Worm (Caenorhabditis elegans) whole organism, L1 larva: ENCODE measurements around the gene T12A2.21.

Experiments
- blmp-1 ChIP-seq: fragments of 150-350 bp; optimal IDR thresholded peaks from 2 replicates; lab custom pipeline; 2014; ENCODE audit warnings: missing biosample characterization, missing genetic modification characterization
- ets-5 ChIP-seq: fragments of 200-800 bp; sonication (Bioruptor generic); IDR thresholded peaks from 2 replicates; pipeline ENCODE4 v1.3.6; 2022; ENCODE audit warnings: missing genetic modification characterization, missing compliant biosample characterization
- fkh-8 ChIP-seq: sonication (generic microtip); optimal IDR thresholded peaks from 2 replicates; lab custom pipeline; 2016; ENCODE audit warnings: mild to moderate bottlenecking, missing genetic modification characterization, missing compliant biosample characterization
- jun-1 ChIP-seq: fragments of 150-350 bp; optimal IDR thresholded peaks from 2 replicates; lab custom pipeline; 2014; ENCODE audit warnings: missing biosample characterization, missing genetic modification reagents, missing genetic modification characterization
- lin-13 ChIP-seq: fragments of 150-350 bp; optimal IDR thresholded peaks from 2 replicates; lab custom pipeline; 2014; ENCODE audit warnings: missing biosample characterization, missing genetic modification reagents, missing genetic modification characterization
- lsy-2 ChIP-seq, 2 experiments: fragments of 150-350 bp; optimal IDR thresholded peaks; 2 replicates each; lab custom pipeline; 2014; ENCODE audit warnings: missing biosample characterization in 2 of 2, missing genetic modification characterization in 2 of 2
- nhr-237 ChIP-seq: fragments of 150-350 bp; optimal IDR thresholded peaks from 2 replicates; lab custom pipeline; 2014; ENCODE audit warnings: missing biosample characterization, missing genetic modification characterization
- nhr-90 ChIP-seq: sonication (generic microtip); optimal IDR thresholded peaks from 2 replicates; lab custom pipeline; 2016; ENCODE audit warnings: mild to moderate bottlenecking, missing genetic modification characterization, missing compliant biosample characterization; ENCODE audit not compliant: poor library complexity
- pqm-1 ChIP-seq: sonication (generic microtip); optimal IDR thresholded peaks from 3 replicates; lab custom pipeline; 2017; ENCODE audit warnings: missing biosample characterization, missing genetic modification characterization
- skn-1 ChIP-seq: fragments of 150-350 bp; optimal IDR thresholded peaks from 2 replicates; lab custom pipeline; 2014; ENCODE audit warnings: missing biosample characterization, missing genetic modification characterization
- zag-1 ChIP-seq: fragments of 150-350 bp; optimal IDR thresholded peaks from 2 replicates; lab custom pipeline; 2014; ENCODE audit warnings: missing biosample characterization, missing genetic modification characterization
- ztf-11 ChIP-seq, 2 experiments: sonication (generic microtip); optimal IDR thresholded peaks; 2 replicates each; lab custom pipeline; 2016 to 2017; ENCODE audit warnings: missing genetic modification characterization in 2 of 2, missing biosample characterization in 1 of 2, missing compliant biosample characterization in 1 of 2

DNA sequence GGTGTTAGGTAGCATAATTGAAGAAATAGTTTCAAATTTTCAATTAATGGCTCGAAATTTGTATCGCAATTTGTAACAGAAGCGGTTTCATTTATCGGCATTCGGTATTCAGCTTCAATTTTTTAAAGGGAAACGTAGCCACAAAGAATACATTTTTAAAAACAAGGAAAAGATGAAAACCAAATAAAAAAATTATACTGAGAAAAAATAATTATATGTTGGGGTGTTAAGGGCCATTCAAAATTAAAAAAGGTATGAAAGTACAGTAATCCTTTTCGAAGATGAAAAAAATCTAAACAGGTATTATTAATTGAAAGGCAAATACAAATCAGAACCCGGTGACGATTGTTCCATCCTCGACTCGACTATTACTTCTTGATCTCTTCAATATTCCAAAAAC, 21.7 kb upstream of the T12A2.21 start, which contains the start of gene srg-1:
- no peak for TF ChIP-seq jun-1 (tag; lab: Kevin White, UChicago)
- no peak for TF ChIP-seq lin-13 (GFP tag; lab: Kevin White, UChicago)
- no peak for TF ChIP-seq nhr-90 (tag; lab: Kevin White, UChicago)
- no peak for TF ChIP-seq skn-1 (tag; lab: Kevin White, UChicago)
- TF ChIP-seq pqm-1 (tag; lab: Kevin White, UChicago) = no peak
- TF ChIP-seq nhr-237 = no peak
- no peak for TF ChIP-seq lsy-2 (tag; optimal IDR thresholded peaks at IDR 0.05; lab: Kevin White, UChicago)
- TF ChIP-seq ztf-11 (tag; optimal IDR thresholded peaks at IDR 0.05; lab: Kevin White, UChicago) = no peak
- TF ChIP-seq ets-5 (GFP tag; lab: Robert Waterston, UW) = no peak
- TF ChIP-seq zag-1 (tag; lab: Kevin White, UChicago) = no peak
- TF ChIP-seq fkh-8 (tag; lab: Kevin White, UChicago) = no peak
- no peak for TF ChIP-seq blmp-1 (tag; lab: Kevin White, UChicago)
